Worm (Caenorhabditis elegans) whole organism, young adult: ENCODE measurements around the gene F58E2.2.

Experiments used
- B0336.3 ChIP-seq: fragments of 200-800 bp; sonication (Bioruptor generic); IDR thresholded peaks from 2 replicates; pipeline ENCODE4 v1.3.6; 2022; ENCODE audit warnings: missing genetic modification characterization, missing compliant biosample characterization
- attf-3 ChIP-seq: fragments of 200-800 bp; sonication (Bioruptor generic); conservative IDR thresholded peaks from 2 replicates; pipeline ENCODE4 v1.3.6; 2022; ENCODE audit warnings: missing genetic modification reagents, missing genetic modification characterization, missing compliant biosample characterization
- hlh-12 ChIP-seq: sonication (generic microtip); optimal IDR thresholded peaks from 2 replicates; lab custom pipeline; 2016; ENCODE audit warnings: missing genetic modification characterization, missing compliant biosample characterization
- lin-26 ChIP-seq: fragments of 200-800 bp; sonication (Bioruptor generic); IDR thresholded peaks from 2 replicates; pipeline ENCODE4 v1.3.6; 2022; ENCODE audit warnings: missing genetic modification reagents, missing genetic modification characterization, missing compliant biosample characterization
- nfyb-1 ChIP-seq: fragments of 200-800 bp; sonication (Bioruptor generic); IDR thresholded peaks from 2 replicates; pipeline ENCODE4 v1.3.6; 2022; ENCODE audit warnings: missing genetic modification reagents, missing genetic modification characterization, missing compliant biosample characterization
- rcor-1 ChIP-seq: fragments of 200-800 bp; sonication (Bioruptor generic); IDR thresholded peaks from 2 replicates; pipeline ENCODE4 v1.3.6; 2022; ENCODE audit warnings: missing genetic modification reagents, missing genetic modification characterization, missing compliant biosample characterization
- rpc-1 ChIP-seq, 2 experiments: fragments of 150-350 bp in 1 of 2; sonication (generic microtip) in 1 of 2; optimal IDR thresholded peaks; 2 replicates each; lab custom pipeline; 2014 to 2018; ENCODE audit warnings: missing biosample characterization in 1 of 2, missing genetic modification characterization in 1 of 2, missing genetic modification reagents in 1 of 2, missing genotype in 1 of 2
- somi-1 ChIP-seq: fragments of 200-800 bp; sonication (Bioruptor generic); optimal IDR thresholded peaks from 2 replicates; lab custom pipeline; 2018; ENCODE audit warnings: mild to moderate bottlenecking, missing genetic modification characterization, missing compliant biosample characterization
- tbx-9 ChIP-seq: sonication (generic microtip); optimal IDR thresholded peaks from 2 replicates; lab custom pipeline; 2016; ENCODE audit warnings: borderline replicate concordance, missing genetic modification characterization, inconsistent platforms, missing compliant biosample characterization

- TF ChIP-seq tbx-9 (tag; lab: Kevin White, UChicago) (no peak), attf-3 (GFP tag; lab: Robert Waterston, UW) (no peak), hlh-12 (tag; lab: Kevin White, UChicago) (no peak), somi-1 (GFP tag; lab: Kevin White, UChicago) (no peak), rpc-1 (optimal IDR thresholded peaks at IDR 0.05; lab: Kevin White, UChicago) (no peak), rpc-1 (tag; optimal IDR thresholded peaks at IDR 0.05; lab: Kevin White, UChicago) (no peak), lin-26 (GFP tag; lab: Robert Waterston, UW) (no peak), nfyb-1 (no peak), rcor-1 (GFP tag; lab: Robert Waterston, UW) (no peak), B0336.3 (GFP tag; lab: Robert Waterston, UW) (no peak)
These were observed 44.6 kb downstream of the F58E2.2 start, which contains the start of gene tsg-101 for ce11 chrIV:3514467-3514866.
